Fruit fly (Drosophila melanogaster) whole organism, embryonic: ENCODE data around the gene GstT4.

ENCODE experiments used
- Ada2b ChIP-seq: fragments of 200-800 bp; sonication (Bioruptor generic); IDR thresholded peaks from 2 replicates; pipeline ENCODE4 v1.3.6; 2022; ENCODE audit warnings: missing biosample characterization, missing genetic modification characterization
- Bdp1 ChIP-seq: fragments of 200-800 bp; sonication (Bioruptor generic); optimal IDR thresholded peaks from 3 replicates; lab custom pipeline; 2016; ENCODE audit warnings: missing biosample characterization, missing genetic modification characterization
- Bgb ChIP-seq: fragments of 200-800 bp; sonication (Bioruptor generic); IDR thresholded peaks from 2 replicates; pipeline ENCODE4 v1.3.6; 2022; ENCODE audit warnings: missing biosample characterization, missing genetic modification characterization; ENCODE audit not compliant: partially characterized antibody
- CG10654 ChIP-seq: fragments of 200-800 bp; sonication (Bioruptor generic); optimal IDR thresholded peaks from 2 replicates; lab custom pipeline; 2016; ENCODE audit warnings: missing biosample characterization, missing genetic modification characterization
- CG11093 ChIP-seq: fragments of 200-800 bp; sonication (Bioruptor generic); IDR thresholded peaks from 3 replicates; pipeline ENCODE4 v1.3.6; 2022; ENCODE audit warnings: missing biosample characterization, missing genetic modification characterization
- CG12104 ChIP-seq: fragments of 200-800 bp; sonication (Bioruptor generic); optimal IDR thresholded peaks from 3 replicates; lab custom pipeline; 2016; ENCODE audit warnings: missing biosample characterization, missing genetic modification characterization
- CG14667 ChIP-seq: fragments of 200-800 bp; sonication (Bioruptor generic); IDR thresholded peaks from 2 replicates; pipeline ENCODE4 v1.3.6; 2022; ENCODE audit warnings: missing biosample characterization, missing genetic modification characterization
- CG15514 ChIP-seq: fragments of 200-800 bp; sonication (Bioruptor generic); optimal IDR thresholded peaks from 3 replicates; lab custom pipeline; 2017; ENCODE audit warnings: missing biosample characterization, missing genetic modification characterization, mild to moderate bottlenecking, moderate library complexity, missing genetic modification reagents
- CG15696 ChIP-seq: fragments of 200-800 bp; sonication (Bioruptor generic); optimal IDR thresholded peaks from 2 replicates; lab custom pipeline; 2019; ENCODE audit warnings: missing biosample characterization, mild to moderate bottlenecking, missing genetic modification characterization, moderate library complexity
- CG17568 ChIP-seq: fragments of 200-800 bp; sonication (Bioruptor generic); optimal IDR thresholded peaks from 2 replicates; lab custom pipeline; 2018; ENCODE audit warnings: missing biosample characterization, mild to moderate bottlenecking, missing genetic modification characterization, moderate library complexity
- CG1792 ChIP-seq: fragments of 200-800 bp; sonication (Bioruptor generic); optimal IDR thresholded peaks from 2 replicates; lab custom pipeline; 2016; ENCODE audit warnings: missing biosample characterization, missing genetic modification characterization
- CG31441 ChIP-seq: fragments of 200-800 bp; sonication (Bioruptor generic); IDR thresholded peaks from 2 replicates; pipeline ENCODE4 v1.3.6; 2022; ENCODE audit warnings: missing biosample characterization, missing genetic modification characterization
- CG3838 ChIP-seq: fragments of 200-800 bp; sonication (Bioruptor generic); optimal IDR thresholded peaks from 3 replicates; lab custom pipeline; 2016; ENCODE audit warnings: missing biosample characterization, missing genetic modification characterization
- CG4730 ChIP-seq: fragments of 200-800 bp; sonication (Bioruptor generic); IDR thresholded peaks from 2 replicates; pipeline ENCODE4 v1.3.6; 2022; ENCODE audit warnings: missing biosample characterization, missing genetic modification characterization
- CG4820 ChIP-seq: fragments of 200-800 bp; sonication (Bioruptor generic); optimal IDR thresholded peaks from 3 replicates; lab custom pipeline; 2016; ENCODE audit warnings: missing biosample characterization, missing genetic modification characterization
- CG6272 ChIP-seq: fragments of 200-800 bp; sonication (Bioruptor generic); IDR thresholded peaks from 2 replicates; pipeline ENCODE4 v1.3.6; 2022; ENCODE audit warnings: missing biosample characterization, missing genetic modification characterization
- CG6813 ChIP-seq: fragments of 200-800 bp; sonication (Bioruptor generic); optimal IDR thresholded peaks from 2 replicates; lab custom pipeline; 2017; ENCODE audit warnings: missing biosample characterization, missing genetic modification characterization, mild to moderate bottlenecking, moderate library complexity, missing genetic modification reagents
- CG7271 ChIP-seq: fragments of 200-800 bp; sonication (Bioruptor generic); optimal IDR thresholded peaks from 2 replicates; lab custom pipeline; 2018; ENCODE audit warnings: missing biosample characterization, mild to moderate bottlenecking, missing genetic modification characterization, moderate library complexity
- CG7357 ChIP-seq: fragments of 200-800 bp; sonication (Bioruptor generic); IDR thresholded peaks from 3 replicates; pipeline ENCODE4 v1.3.6; 2022; ENCODE audit warnings: missing biosample characterization, missing genetic modification characterization
- CG7372 ChIP-seq: fragments of 200-800 bp; sonication (Bioruptor generic); IDR thresholded peaks from 2 replicates; pipeline ENCODE4 v1.3.6; 2022; ENCODE audit warnings: missing biosample characterization, missing genetic modification characterization
- CG8290 ChIP-seq, 3 experiments: fragments of 200-800 bp; sonication (Bioruptor generic); optimal IDR thresholded peaks; 2 replicates each; lab custom pipeline; 2016 to 2019; ENCODE audit warnings: missing biosample characterization in 3 of 3, missing genetic modification characterization in 3 of 3, mild to moderate bottlenecking in 2 of 3, moderate library complexity in 1 of 3
- CG8924 ChIP-seq: fragments of 200-800 bp; optimal IDR thresholded peaks from 3 replicates; lab custom pipeline; 2019; ENCODE audit warnings: missing biosample characterization, mild to moderate bottlenecking, missing genetic modification characterization, moderate library complexity
- CG9876 ChIP-seq: fragments of 200-800 bp; sonication (Bioruptor generic); optimal IDR thresholded peaks from 2 replicates; lab custom pipeline; 2016; ENCODE audit warnings: missing biosample characterization, missing genetic modification characterization
- CkIIα-i1 ChIP-seq: fragments of 200-800 bp; sonication (Bioruptor generic); IDR thresholded peaks from 2 replicates; pipeline ENCODE4 v1.3.6; 2022; ENCODE audit warnings: missing biosample characterization, missing genetic modification characterization
- CoRest ChIP-seq: fragments of 200-800 bp; sonication (Bioruptor generic); optimal IDR thresholded peaks from 3 replicates; lab custom pipeline; 2018; ENCODE audit warnings: missing biosample characterization, mild to moderate bottlenecking, missing genetic modification characterization, moderate library complexity
- Dek ChIP-seq: fragments of 200-800 bp; sonication (Bioruptor generic); optimal IDR thresholded peaks from 3 replicates; lab custom pipeline; 2019; ENCODE audit warnings: missing biosample characterization, mild to moderate bottlenecking, missing genetic modification characterization, moderate library complexity
- Dp ChIP-seq: fragments of 200-800 bp; sonication (Bioruptor generic); optimal IDR thresholded peaks from 2 replicates; lab custom pipeline; 2018; ENCODE audit warnings: missing biosample characterization, mild to moderate bottlenecking, missing genetic modification characterization, moderate library complexity
- Eip74EF ChIP-seq, 2 experiments: fragments of 200-800 bp in 1 of 2; fragments of >200 bp in 1 of 2; sonication (Bioruptor generic) in 1 of 2; optimal IDR thresholded peaks; 2 replicates each; lab custom pipeline; 2017 to 2019; ENCODE audit warnings: missing biosample characterization in 2 of 2, missing genetic modification characterization in 2 of 2, mild to moderate bottlenecking in 1 of 2, moderate library complexity in 1 of 2
- HLH4C ChIP-seq: fragments of 200-800 bp; sonication (Bioruptor generic); IDR thresholded peaks from 3 replicates; pipeline ENCODE4 v1.3.6; 2022; ENCODE audit warnings: missing biosample characterization, missing genetic modification characterization; ENCODE audit not compliant: partially characterized antibody
- NC2α ChIP-seq: fragments of 200-800 bp; sonication (Bioruptor generic); optimal IDR thresholded peaks from 2 replicates; lab custom pipeline; 2016; ENCODE audit warnings: missing biosample characterization, missing genetic modification characterization
- NfI ChIP-seq: fragments of 200-800 bp; sonication (Bioruptor generic); optimal IDR thresholded peaks from 3 replicates; lab custom pipeline; 2018; ENCODE audit warnings: missing biosample characterization, mild to moderate bottlenecking, missing genetic modification characterization, moderate library complexity
- Opbp ChIP-seq: fragments of 200-800 bp; sonication (Bioruptor generic); IDR thresholded peaks from 3 replicates; pipeline ENCODE4 v1.3.6; 2022; ENCODE audit warnings: missing biosample characterization, missing genetic modification characterization; ENCODE audit not compliant: partially characterized antibody
- PHDP ChIP-seq: fragments of 200-800 bp; sonication (Bioruptor generic); optimal IDR thresholded peaks from 3 replicates; lab custom pipeline; 2018; ENCODE audit warnings: missing biosample characterization, mild to moderate bottlenecking, missing genetic modification characterization, moderate library complexity
- Spps ChIP-seq: fragments of 200-800 bp; sonication (Bioruptor generic); optimal IDR thresholded peaks from 2 replicates; lab custom pipeline; 2018; ENCODE audit warnings: missing biosample characterization, mild to moderate bottlenecking, missing genetic modification characterization
- Ssrp ChIP-seq: fragments of 200-800 bp; sonication (Bioruptor generic); optimal IDR thresholded peaks from 2 replicates; lab custom pipeline; 2018; ENCODE audit warnings: missing biosample characterization, mild to moderate bottlenecking, missing genetic modification characterization, moderate library complexity
- cg ChIP-seq: fragments of 200-800 bp; sonication (Bioruptor generic); optimal IDR thresholded peaks from 3 replicates; lab custom pipeline; 2019; ENCODE audit warnings: missing biosample characterization, mild to moderate bottlenecking, missing genetic modification characterization, moderate library complexity
- chif ChIP-seq, 2 experiments: fragments of 200-800 bp; sonication (Bioruptor generic); optimal IDR thresholded peaks; 3 replicates each; lab custom pipeline; 2016; ENCODE audit warnings: missing biosample characterization in 2 of 2, missing genetic modification characterization in 2 of 2
- chinmo ChIP-seq: fragments of 200-800 bp; sonication (Bioruptor generic); IDR thresholded peaks from 4 replicates; pipeline ENCODE4 v1.3.6; 2022; ENCODE audit warnings: missing biosample characterization, missing genetic modification characterization; ENCODE audit not compliant: partially characterized antibody
- chn ChIP-seq: fragments of 200-800 bp; sonication (Bioruptor generic); optimal IDR thresholded peaks from 2 replicates; lab custom pipeline; 2016; ENCODE audit warnings: missing biosample characterization, missing genetic modification characterization
- disco-r ChIP-seq: fragments of 200-800 bp; sonication (Bioruptor generic); optimal IDR thresholded peaks from 2 replicates; lab custom pipeline; 2016; ENCODE audit warnings: missing biosample characterization, missing genetic modification characterization
- dmrt99B ChIP-seq: fragments of 200-800 bp; sonication (Bioruptor generic); optimal IDR thresholded peaks from 2 replicates; lab custom pipeline; 2018; ENCODE audit warnings: missing biosample characterization, mild to moderate bottlenecking, missing genetic modification characterization, moderate library complexity
- fd3F ChIP-seq: fragments of 200-800 bp; sonication (Bioruptor generic); optimal IDR thresholded peaks from 2 replicates; lab custom pipeline; 2018; ENCODE audit warnings: missing biosample characterization, mild to moderate bottlenecking, missing genetic modification characterization, moderate library complexity
- gsb-n ChIP-seq: fragments of 200-800 bp; sonication (Bioruptor generic); optimal IDR thresholded peaks from 3 replicates; lab custom pipeline; 2018; ENCODE audit warnings: missing biosample characterization, mild to moderate bottlenecking, missing genetic modification characterization
- jigr1 ChIP-seq: fragments of 200-800 bp; sonication (Bioruptor generic); IDR thresholded peaks from 3 replicates; pipeline ENCODE4 v1.3.6; 2022; ENCODE audit warnings: missing biosample characterization, missing genetic modification characterization
- luna ChIP-seq: fragments of 200-800 bp; sonication (Bioruptor generic); optimal IDR thresholded peaks from 2 replicates; lab custom pipeline; 2016; ENCODE audit warnings: missing biosample characterization, missing genetic modification characterization
- mirr ChIP-seq: fragments of 200-800 bp; sonication (Bioruptor generic); optimal IDR thresholded peaks from 3 replicates; lab custom pipeline; 2018; ENCODE audit warnings: missing biosample characterization, mild to moderate bottlenecking, missing genetic modification characterization
- tll ChIP-seq, 2 experiments: fragments of 200-800 bp in 1 of 2; fragments of >200 bp in 1 of 2; sonication (Bioruptor generic) in 1 of 2; optimal IDR thresholded peaks; 2 replicates each; lab custom pipeline; 2017 to 2019; ENCODE audit warnings: missing biosample characterization in 2 of 2, missing genetic modification characterization in 2 of 2, mild to moderate bottlenecking in 1 of 2, moderate library complexity in 1 of 2
- z ChIP-seq: fragments of 200-800 bp; sonication (Bioruptor generic); IDR thresholded peaks from 3 replicates; pipeline ENCODE4 v1.3.6; 2022; ENCODE audit warnings: missing biosample characterization, missing genetic modification characterization
- zen ChIP-seq: fragments of 200-800 bp; sonication (Bioruptor generic); optimal IDR thresholded peaks from 3 replicates; lab custom pipeline; 2018; ENCODE audit warnings: missing biosample characterization, mild to moderate bottlenecking, missing genetic modification characterization, moderate library complexity

The GstT4 gene

dm6 chrX:13368149-13368548 lies 36.4 kb upstream of the GstT4 start, which contains the start of gene dmrt11E (continued):
- TF ChIP-seq Bgb, result no peak
- no peak for TF ChIP-seq CG15514 (GFP tag; lab: Kevin White, UChicago)
- TF ChIP-seq luna (GFP tag; lab: Kevin White, UChicago), result no peak
- no peak for TF ChIP-seq chn
- no peak for TF ChIP-seq cg (GFP tag; lab: Kevin White, UChicago)
- TF ChIP-seq PHDP (tag; lab: Kevin White, UChicago), result peak; percentile 65
- TF ChIP-seq NC2α (GFP tag; lab: Kevin White, UChicago), result no peak
- TF ChIP-seq CG11093 (GFP tag; lab: Robert Waterston, UW), result peak; percentile 46; the same call in 1 of the 3 replicates
- TF ChIP-seq dmrt99B (tag; lab: Kevin White, UChicago), result peak; percentile 78
- TF ChIP-seq CG7271, result peak; percentile 24
- TF ChIP-seq CG6813 (GFP tag; lab: Kevin White, UChicago), result peak; percentile 49
- TF ChIP-seq CG6272 (GFP tag; lab: Robert Waterston, UW), result peak; percentile 33; the same call in 1 of the 2 replicates
- TF ChIP-seq CG8290 (GFP tag; optimal IDR thresholded peaks at IDR 0.05; lab: Kevin White, UChicago), result peak; percentile 22
- no peak for TF ChIP-seq CG8290 (tag; optimal IDR thresholded peaks at IDR 0.05; lab: Kevin White, UChicago)
- no peak for TF ChIP-seq tll (GFP tag; optimal IDR thresholded peaks at IDR 0.05; lab: Kevin White, UChicago)
- TF ChIP-seq Eip74EF (GFP tag; optimal IDR thresholded peaks at IDR 0.05; lab: Kevin White, UChicago), result peak in 1 of 2 experiments; percentile 41
- no peak for TF ChIP-seq HLH4C (GFP tag; lab: Robert Waterston, UW)
- TF ChIP-seq CG15696 (tag; lab: Kevin White, UChicago), result peak; percentile 89
- TF ChIP-seq z, result 0 out of 3 replicates have a peak, but pooled peaks have one; percentile 16
- TF ChIP-seq NfI (GFP tag; lab: Kevin White, UChicago), result peak; percentile 8
- peak; percentile 70 for TF ChIP-seq gsb-n
- TF ChIP-seq Ssrp (tag; lab: Kevin White, UChicago), result peak; percentile 70
- TF ChIP-seq CG14667 (GFP tag; lab: Robert Waterston, UW), result peak; percentile 60
- TF ChIP-seq fd3F (GFP tag; lab: Kevin White, UChicago), result no peak
- TF ChIP-seq CG4820 (GFP tag; lab: Kevin White, UChicago), result peak; percentile 59
- TF ChIP-seq chinmo, result no peak
- no peak for TF ChIP-seq CkIIα-i1 (GFP tag; lab: Robert Waterston, UW)
- peak; percentile 14 for TF ChIP-seq Dek (tag; lab: Kevin White, UChicago)
- TF ChIP-seq CG3838, result no peak
- TF ChIP-seq CG17568 (GFP tag; lab: Kevin White, UChicago), result peak; percentile 3
- no peak for TF ChIP-seq jigr1 (GFP tag; lab: Robert Waterston, UW)
- no peak for TF ChIP-seq CG1792 (GFP tag; lab: Kevin White, UChicago)
- peak; percentile 72 for TF ChIP-seq CoRest (tag; lab: Kevin White, UChicago)
- peak; percentile 28 for TF ChIP-seq CG12104 (GFP tag; lab: Kevin White, UChicago)
- TF ChIP-seq zen, result peak; percentile 75
- TF ChIP-seq mirr (GFP tag; lab: Kevin White, UChicago), result no peak
- peak; percentile 58 for TF ChIP-seq Ada2b
- TF ChIP-seq CG10654, result peak; percentile 45
- TF ChIP-seq CG7357, result peak; percentile 41; the same call in 1 of the 3 replicates
- peak; percentile 77 for TF ChIP-seq CG31441 (GFP tag; lab: Robert Waterston, UW)
- TF ChIP-seq CG4730 (GFP tag; lab: Robert Waterston, UW), result no peak
- no peak for TF ChIP-seq Opbp (GFP tag; lab: Robert Waterston, UW)
- TF ChIP-seq Dp (GFP tag; lab: Kevin White, UChicago), result no peak
- TF ChIP-seq CG9876 (GFP tag; lab: Kevin White, UChicago), result no peak
- TF ChIP-seq CG8924 (tag; lab: Kevin White, UChicago), result peak; percentile 80
- peak; percentile 61 for TF ChIP-seq Spps
- TF ChIP-seq chif (GFP tag; optimal IDR thresholded peaks at IDR 0.05; lab: Kevin White, UChicago), result peak in 1 of 2 experiments; percentile 23
- TF ChIP-seq disco-r (GFP tag; lab: Kevin White, UChicago), result no peak
- no peak for TF ChIP-seq Bdp1 (GFP tag; lab: Kevin White, UChicago)
- peak; percentile 23; the same call in 1 of the 2 replicates for TF ChIP-seq CG7372 (GFP tag; lab: Robert Waterston, UW)
